Fruit fly (Drosophila melanogaster): ENCODE results near the gene CG15525.

Gene CG15525

dm6 chr3R:30023445-30023844, 26.0 kb upstream of the CG15525 start:
- 0 out of 2 replicates have a peak, but pooled peaks have one; percentile 8 for TF ChIP-seq vvl (GFP tag; IDR thresholded peaks at IDR 0.05)
- TF ChIP-seq jigr1 (GFP tag; IDR thresholded peaks at IDR 0.05): no peak
- TF ChIP-seq Ssrp (tag; optimal IDR thresholded peaks at IDR 0.05): no peak
- peak; percentile 97 for TF ChIP-seq CG15601 (tag; optimal IDR thresholded peaks at IDR 0.05)

- TF ChIP-seq CG6683 (GFP tag; optimal IDR thresholded peaks at IDR 0.05) (no peak), crp (GFP tag; optimal IDR thresholded peaks at IDR 0.05) (peak in 1 of 2 experiments; percentile 54), cas (GFP tag; IDR thresholded peaks at IDR 0.05) (no peak), Mes4 (GFP tag; optimal IDR thresholded peaks at IDR 0.05) (peak; percentile 27), trem (tag; optimal IDR thresholded peaks at IDR 0.05) (peak; percentile 99), CG15514 (GFP tag; optimal IDR thresholded peaks at IDR 0.05) (peak; percentile 100), Med (GFP tag) (peak; percentile 90), jumu (GFP tag; optimal IDR thresholded peaks at IDR 0.05) (peak; percentile 15), Opbp (GFP tag; IDR thresholded peaks at IDR 0.05; ENCODE audit: partially characterized antibody) (peak; percentile 56; the same call in 2 of the 3 replicates), rib (GFP tag; IDR thresholded peaks at IDR 0.05) (no peak), tgo (GFP tag; IDR thresholded peaks at IDR 0.05) (no peak), prd (optimal IDR thresholded peaks at IDR 0.05) (no peak), prd (GFP tag; IDR thresholded peaks at IDR 0.05) (0 out of 3 replicates have a peak, but pooled peaks have one; percentile 28), tin (GFP tag; optimal IDR thresholded peaks at IDR 0.05) (peak; percentile 32), CG8944 (GFP tag; optimal IDR thresholded peaks at IDR 0.05) (peak; percentile 50), tna (GFP tag; IDR thresholded peaks at IDR 0.05; ENCODE audit: partially characterized antibody) (no peak; the same call in 1 of the 2 replicates), ken (GFP tag; IDR thresholded peaks at IDR 0.05) (0 out of 3 replicates have a peak, but pooled peaks have one; percentile 41), CG17359 (tag; optimal IDR thresholded peaks at IDR 0.05) (no peak), Hey (tag; optimal IDR thresholded peaks at IDR 0.05) (no peak), Rfx (GFP tag; IDR thresholded peaks at IDR 0.05) (peak; percentile 48), CG6654 (GFP tag; optimal IDR thresholded peaks at IDR 0.05) (no peak), ranshi (GFP tag; IDR thresholded peaks at IDR 0.05) (no peak), dpn (GFP tag; optimal IDR thresholded peaks at IDR 0.05) (peak; percentile 37 to 42), CG14667 (GFP tag; IDR thresholded peaks at IDR 0.05) (no peak), amos (GFP tag; IDR thresholded peaks at IDR 0.05; ENCODE audit: partially characterized antibody) (peak; percentile 65; the same call in 1 of the 2 replicates), CG8281 (tag; optimal IDR thresholded peaks at IDR 0.05) (no peak), tup (GFP tag; optimal IDR thresholded peaks at IDR 0.05) (no peak), Poxn (GFP tag; IDR thresholded peaks at IDR 0.05) (no peak), dysf (GFP tag; IDR thresholded peaks at IDR 0.05) (peak; percentile 37; the same call in 1 of the 3 replicates), sisA (GFP tag; IDR thresholded peaks at IDR 0.05) (peak; percentile 33; the same call in 1 of the 2 replicates), ato (GFP tag; IDR thresholded peaks at IDR 0.05; ENCODE audit: partially characterized antibody) (peak; percentile 1; the same call in 1 of the 2 replicates), CG4617 (GFP tag; optimal IDR thresholded peaks at IDR 0.05; ENCODE audit: borderline replicate concordance) (peak; percentile 67), ase (GFP tag; IDR thresholded peaks at IDR 0.05) (no peak), CG7357 (GFP tag; IDR thresholded peaks at IDR 0.05) (no peak), gsb (GFP tag; IDR thresholded peaks at IDR 0.05) (no peak), CG17568 (GFP tag; optimal IDR thresholded peaks at IDR 0.05) (no peak), br (optimal IDR thresholded peaks at IDR 0.05) (no peak), CG3163 (GFP tag; optimal IDR thresholded peaks at IDR 0.05) (no peak), wek (GFP tag; optimal IDR thresholded peaks at IDR 0.05) (no peak), vvl (GFP tag; IDR thresholded peaks at IDR 0.05) (no peak), CG9797 (GFP tag; optimal IDR thresholded peaks at IDR 0.05) (peak; percentile 43), CG10462 (GFP tag; optimal IDR thresholded peaks at IDR 0.05) (no peak), lov (optimal IDR thresholded peaks at IDR 0.05) (no peak), lov (GFP tag; IDR thresholded peaks at IDR 0.05) (no peak), scrt (GFP tag; optimal IDR thresholded peaks at IDR 0.05) (no peak)
Measured at dm6 chr3R:30022452-30023028, 25.1 kb upstream of the CG15525 start, which contains the start of the genes RpS28a and Axn. Gene RpS28a, minus strand, starts transcription at chr3R:30022648. Gene Axn, plus strand, starts transcription at chr3R:30022842.
